Worm (Caenorhabditis elegans) whole organism, late embryonic: ENCODE measurements around the gene F26D2.16.

Experiments used
- C38D4.7 ChIP-seq: fragments of 200-800 bp; sonication (Bioruptor generic); optimal IDR thresholded peaks from 2 replicates; lab custom pipeline; 2018; ENCODE audit warnings: mild to moderate bottlenecking, missing genetic modification characterization, moderate library complexity, missing compliant biosample characterization
- K02D7.2 ChIP-seq: sonication (generic microtip); optimal IDR thresholded peaks from 2 replicates; lab custom pipeline; 2017; ENCODE audit warnings: mild to moderate bottlenecking, missing genetic modification characterization, missing compliant biosample characterization
- K09A11.1 ChIP-seq: sonication (generic microtip); optimal IDR thresholded peaks from 2 replicates; lab custom pipeline; 2017; ENCODE audit warnings: antibody characterized with exemption, mild to moderate bottlenecking, missing genetic modification characterization, missing compliant biosample characterization; ENCODE audit not compliant: insufficient read depth
- T23F11.4 ChIP-seq: fragments of 200-800 bp; sonication (Bioruptor generic); optimal IDR thresholded peaks from 2 replicates; lab custom pipeline; 2018; ENCODE audit warnings: mild to moderate bottlenecking, missing genetic modification characterization, missing compliant biosample characterization
- ceh-18 ChIP-seq: sonication (generic microtip); optimal IDR thresholded peaks from 2 replicates; lab custom pipeline; 2016; ENCODE audit warnings: missing genetic modification characterization, missing compliant biosample characterization
- ceh-19 ChIP-seq: fragments of 200-800 bp; sonication (Bioruptor generic); optimal IDR thresholded peaks from 2 replicates; lab custom pipeline; 2018; ENCODE audit warnings: mild to moderate bottlenecking, missing genetic modification characterization, missing compliant biosample characterization
- ceh-22 ChIP-seq: sonication (generic microtip); optimal IDR thresholded peaks from 2 replicates; lab custom pipeline; 2017; ENCODE audit warnings: missing biosample characterization, missing genetic modification characterization
- ceh-24 ChIP-seq: sonication (generic microtip); optimal IDR thresholded peaks from 2 replicates; lab custom pipeline; 2016; ENCODE audit warnings: mild to moderate bottlenecking, missing genetic modification characterization, missing compliant biosample characterization
- ceh-30 ChIP-seq: fragments of 150-350 bp; optimal IDR thresholded peaks from 2 replicates; lab custom pipeline; 2014; ENCODE audit warnings: missing biosample characterization, missing genetic modification characterization
- ceh-31 ChIP-seq: sonication (generic microtip); optimal IDR thresholded peaks from 2 replicates; lab custom pipeline; 2016; ENCODE audit warnings: missing genetic modification characterization, missing compliant biosample characterization
- ceh-45 ChIP-seq: fragments of 200-800 bp; sonication (Bioruptor generic); IDR thresholded peaks from 2 replicates; pipeline ENCODE4 v1.3.6; 2022; ENCODE audit warnings: missing genetic modification reagents, missing genetic modification characterization, missing compliant biosample characterization
- ceh-48 ChIP-seq: sonication (generic microtip); optimal IDR thresholded peaks from 2 replicates; lab custom pipeline; 2016; ENCODE audit warnings: missing genetic modification characterization, inconsistent platforms, missing compliant biosample characterization
- dmd-4 ChIP-seq: sonication (generic microtip); optimal IDR thresholded peaks from 2 replicates; lab custom pipeline; 2016; ENCODE audit warnings: borderline replicate concordance, missing genetic modification characterization, missing compliant biosample characterization
- dve-1 ChIP-seq: sonication (generic microtip); optimal IDR thresholded peaks from 2 replicates; lab custom pipeline; 2017; ENCODE audit warnings: antibody characterized with exemption, mild to moderate bottlenecking, missing genetic modification characterization, missing compliant biosample characterization
- elt-2 ChIP-seq: sonication (generic microtip); optimal IDR thresholded peaks from 2 replicates; lab custom pipeline; 2016; ENCODE audit warnings: missing genetic modification reagents, missing genetic modification characterization, missing compliant biosample characterization
- elt-4 ChIP-seq: sonication (generic microtip); optimal IDR thresholded peaks from 2 replicates; lab custom pipeline; 2016; ENCODE audit warnings: missing genetic modification characterization, missing compliant biosample characterization
- ets-4 ChIP-seq: sonication (generic microtip); optimal IDR thresholded peaks from 2 replicates; lab custom pipeline; 2016; ENCODE audit warnings: missing genetic modification characterization, missing compliant biosample characterization
- eyg-1 ChIP-seq: sonication (generic microtip); optimal IDR thresholded peaks from 2 replicates; lab custom pipeline; 2016; ENCODE audit warnings: missing genotype, missing genetic modification characterization, missing compliant biosample characterization
- fkh-10 ChIP-seq: fragments of 150-350 bp; optimal IDR thresholded peaks from 2 replicates; lab custom pipeline; 2014; ENCODE audit warnings: missing biosample characterization, missing genetic modification reagents, missing genetic modification characterization
- fkh-6 ChIP-seq: sonication (generic microtip); optimal IDR thresholded peaks from 2 replicates; lab custom pipeline; 2016; ENCODE audit warnings: missing genetic modification characterization, missing compliant biosample characterization
- hlh-13 ChIP-seq: fragments of 200-800 bp; sonication (Bioruptor generic); optimal IDR thresholded peaks from 2 replicates; lab custom pipeline; 2018; ENCODE audit warnings: mild to moderate bottlenecking, missing genetic modification characterization, missing compliant biosample characterization
- hlh-15 ChIP-seq: sonication (generic microtip); optimal IDR thresholded peaks from 2 replicates; lab custom pipeline; 2016; ENCODE audit warnings: missing genetic modification characterization, missing compliant biosample characterization
- hlh-30 ChIP-seq: sonication (generic microtip); optimal IDR thresholded peaks from 2 replicates; lab custom pipeline; 2017; ENCODE audit warnings: antibody characterized with exemption, missing genetic modification characterization, missing compliant biosample characterization; ENCODE audit not compliant: insufficient read depth
- hlh-6 ChIP-seq: sonication (generic microtip); optimal IDR thresholded peaks from 2 replicates; lab custom pipeline; 2016; ENCODE audit warnings: missing genotype, missing genetic modification characterization, missing compliant biosample characterization
- lim-6 ChIP-seq: sonication (generic microtip); optimal IDR thresholded peaks from 2 replicates; lab custom pipeline; 2016; ENCODE audit warnings: missing genetic modification characterization, missing compliant biosample characterization
- lin-11 ChIP-seq: fragments of 200-800 bp; sonication (Bioruptor generic); optimal IDR thresholded peaks from 2 replicates; lab custom pipeline; 2018; ENCODE audit warnings: mild to moderate bottlenecking, missing genetic modification characterization, missing compliant biosample characterization
- nfya-1 ChIP-seq: sonication (generic microtip); optimal IDR thresholded peaks from 2 replicates; lab custom pipeline; 2017; ENCODE audit warnings: missing genetic modification characterization, mild to moderate bottlenecking, missing compliant biosample characterization, antibody characterized with exemption, moderate library complexity
- nhr-11 ChIP-seq: fragments of 150-350 bp; optimal IDR thresholded peaks from 2 replicates; lab custom pipeline; 2014; ENCODE audit warnings: missing biosample characterization, missing genetic modification characterization
- nhr-232 ChIP-seq: sonication (generic microtip); optimal IDR thresholded peaks from 2 replicates; lab custom pipeline; 2016; ENCODE audit warnings: missing genetic modification characterization, missing compliant biosample characterization
- pat-9 ChIP-seq: fragments of 200-800 bp; sonication (Bioruptor generic); optimal IDR thresholded peaks from 2 replicates; lab custom pipeline; 2018; ENCODE audit warnings: mild to moderate bottlenecking, missing genetic modification characterization, moderate library complexity, missing compliant biosample characterization
- pha-4 ChIP-seq: fragments of 150-350 bp; optimal IDR thresholded peaks from 2 replicates; lab custom pipeline; 2018; ENCODE audit warnings: missing biosample characterization, missing genetic modification reagents, missing genetic modification characterization
- pqm-1 ChIP-seq: sonication (generic microtip); optimal IDR thresholded peaks from 2 replicates; lab custom pipeline; 2016; ENCODE audit warnings: missing genetic modification characterization, missing compliant biosample characterization
- rnt-1 ChIP-seq: sonication (generic microtip); optimal IDR thresholded peaks from 2 replicates; lab custom pipeline; 2016; ENCODE audit warnings: missing genetic modification characterization, missing compliant biosample characterization
- sox-2 ChIP-seq: fragments of 200-800 bp; sonication (Bioruptor generic); IDR thresholded peaks from 2 replicates; pipeline ENCODE4 v1.3.6; 2022; ENCODE audit warnings: missing genetic modification reagents, missing genetic modification characterization, missing compliant biosample characterization
- sox-4 ChIP-seq: sonication (generic microtip); optimal IDR thresholded peaks from 2 replicates; lab custom pipeline; 2017; ENCODE audit warnings: mild to moderate bottlenecking, missing genetic modification characterization, inconsistent platforms, missing compliant biosample characterization
- tbx-7 ChIP-seq: sonication (generic microtip); optimal IDR thresholded peaks from 2 replicates; lab custom pipeline; 2016; ENCODE audit warnings: missing genotype, missing genetic modification characterization, missing compliant biosample characterization
- ttx-3 ChIP-seq: sonication (generic microtip); optimal IDR thresholded peaks from 2 replicates; lab custom pipeline; 2016; ENCODE audit warnings: missing genetic modification reagents, missing genetic modification characterization, missing compliant biosample characterization
- unc-3 ChIP-seq, 2 experiments: fragments of 200-800 bp in 1 of 2; sonication (Bioruptor generic) in 1 of 2; sonication (generic microtip) in 1 of 2; conservative IDR thresholded peaks in 1 of 2; optimal IDR thresholded peaks in 1 of 2; 2 replicates each; pipeline versions ENCODE4 v1.3.6 to Lab custom; 2016 to 2022; ENCODE audit warnings: missing compliant biosample characterization in 2 of 2, missing genetic modification characterization in 2 of 2, missing genetic modification reagents in 1 of 2
- unc-42 ChIP-seq: sonication (generic microtip); optimal IDR thresholded peaks from 2 replicates; lab custom pipeline; 2016; ENCODE audit warnings: missing genotype, missing genetic modification characterization, missing compliant biosample characterization
- unc-86 ChIP-seq: sonication (generic microtip); optimal IDR thresholded peaks from 2 replicates; lab custom pipeline; 2016; ENCODE audit warnings: missing genetic modification characterization, missing compliant biosample characterization
- ztf-16 ChIP-seq: sonication (generic microtip); optimal IDR thresholded peaks from 2 replicates; lab custom pipeline; 2017; ENCODE audit warnings: missing genetic modification characterization, missing compliant biosample characterization

The F26D2.16 gene

ce11 chrV:16419769-16420168 lies at the start of gene F26D2.16:
Gene F26D2.16 (minus strand): TSS chrV:16419869.
- TF ChIP-seq rnt-1 (tag; lab: Kevin White, UChicago) (no peak), elt-4 (tag; lab: Kevin White, UChicago) (no peak), pqm-1 (no peak), tbx-7 (tag; lab: Kevin White, UChicago) (no peak), ets-4 (tag; lab: Kevin White, UChicago) (no peak), ceh-19 (GFP tag; lab: Kevin White, UChicago) (no peak), sox-2 (GFP tag; lab: Robert Waterston, UW) (no peak), pat-9 (tag; lab: Kevin White, UChicago) (no peak), ceh-30 (no peak), ceh-18 (tag; lab: Kevin White, UChicago) (no peak), eyg-1 (tag; lab: Kevin White, UChicago) (no peak), lin-11 (tag; lab: Kevin White, UChicago) (no peak), fkh-10 (no peak), C38D4.7 (GFP tag; lab: Kevin White, UChicago) (no peak), pha-4 (tag; lab: Kevin White, UChicago) (no peak), K02D7.2 (tag; lab: Kevin White, UChicago) (no peak), sox-4 (tag; lab: Kevin White, UChicago) (no peak), ttx-3 (no peak), hlh-13 (no peak)

DNA sequence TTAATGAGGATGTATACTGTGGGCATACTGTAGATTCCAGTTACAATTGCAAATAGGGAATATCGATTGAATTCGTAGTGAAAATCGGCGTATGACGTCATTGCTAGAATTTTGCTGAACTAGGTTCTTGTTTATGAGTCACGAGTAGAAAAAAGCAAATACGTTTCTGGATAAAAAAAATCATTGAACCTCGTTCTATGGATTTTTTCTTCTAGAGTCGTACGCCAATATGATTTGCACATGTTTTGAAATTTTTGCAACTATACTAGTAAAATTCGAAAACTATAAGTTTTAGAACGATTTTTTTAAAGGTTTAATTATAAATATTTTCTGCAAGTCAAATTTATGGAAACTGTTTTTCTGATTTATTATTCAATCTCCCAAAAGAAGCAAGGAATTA lies 48.2 kb upstream of the F26D2.16 start, which contains the start of gene sru-44:
Gene sru-44, minus strand, starts transcription at position 101 of the 400 bp plus-strand sequence.
- TF ChIP-seq ztf-16 (tag; lab: Kevin White, UChicago) (no peak), elt-4 (tag; lab: Kevin White, UChicago) (no peak), fkh-10 (no peak), ceh-22 (tag; lab: Kevin White, UChicago) (no peak), unc-86 (tag; lab: Kevin White, UChicago) (no peak), hlh-15 (tag; lab: Kevin White, UChicago) (no peak), nfya-1 (no peak), pqm-1 (no peak), dve-1 (tag; lab: Kevin White, UChicago) (no peak), C38D4.7 (GFP tag; lab: Kevin White, UChicago) (no peak), tbx-7 (tag; lab: Kevin White, UChicago) (no peak), nhr-11 (tag; lab: Kevin White, UChicago) (no peak), T23F11.4 (GFP tag; lab: Kevin White, UChicago) (no peak), dmd-4 (tag; lab: Kevin White, UChicago) (no peak), ceh-45 (GFP tag; lab: Robert Waterston, UW) (no peak), ceh-18 (tag; lab: Kevin White, UChicago) (no peak)
- TF ChIP-seq, all 69 proteins: peak for 0

DNA sequence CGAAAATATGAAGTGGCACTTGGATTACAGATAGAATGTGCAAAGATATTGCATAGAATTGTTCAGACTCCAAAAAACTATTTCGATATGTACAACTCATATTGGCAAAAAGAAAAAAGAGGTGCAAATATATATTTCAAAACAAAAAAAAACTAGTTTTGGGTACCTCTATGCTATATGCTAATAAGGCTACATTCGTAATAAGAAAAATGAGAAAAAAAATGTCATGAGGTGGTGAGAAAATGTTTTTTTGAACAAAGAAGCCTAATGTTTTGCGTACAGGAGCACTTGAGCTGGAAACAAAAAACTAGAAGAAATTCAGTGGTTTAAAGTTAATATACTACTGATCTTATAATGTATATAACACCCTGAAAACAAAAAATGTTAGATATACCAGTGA lies 41.2 kb upstream of the F26D2.16 start, which contains the start of gene srh-142:
Gene srh-142, minus strand, starts transcription at position 101 of the 400 bp plus-strand sequence.
- TF ChIP-seq ceh-22 (tag; lab: Kevin White, UChicago) (no peak), ttx-3 (no peak), eyg-1 (tag; lab: Kevin White, UChicago) (no peak), ets-4 (tag; lab: Kevin White, UChicago) (no peak), T23F11.4 (GFP tag; lab: Kevin White, UChicago) (no peak), elt-4 (tag; lab: Kevin White, UChicago) (no peak), sox-2 (GFP tag; lab: Robert Waterston, UW) (no peak), lim-6 (no peak), pha-4 (tag; lab: Kevin White, UChicago) (no peak), elt-2 (tag; lab: Kevin White, UChicago) (no peak)

DNA sequence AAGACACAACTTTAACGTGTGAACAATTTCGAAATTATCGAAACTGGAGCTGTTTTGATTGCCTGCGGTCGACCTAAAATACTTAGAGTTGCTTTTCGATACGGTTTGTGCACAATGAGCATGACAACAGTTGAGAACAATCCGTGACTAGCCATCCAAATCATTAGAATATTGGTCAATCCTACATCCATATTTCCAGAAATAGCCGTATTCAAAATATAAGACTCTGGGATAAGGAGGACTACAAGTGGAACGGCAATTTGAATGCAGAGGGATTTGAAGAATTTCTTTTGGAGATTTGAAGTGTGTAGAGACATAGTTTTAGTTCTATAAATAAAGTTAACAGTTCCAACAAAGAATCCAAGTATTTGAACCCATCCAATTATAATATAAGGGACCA lies 39.7 kb upstream of the F26D2.16 start:
- TF ChIP-seq hlh-6 (tag; lab: Kevin White, UChicago) = no peak
- no peak for TF ChIP-seq ceh-30
- TF ChIP-seq hlh-30 (tag; lab: Kevin White, UChicago) = no peak
- no peak for TF ChIP-seq nfya-1
- TF ChIP-seq nhr-11 (tag; lab: Kevin White, UChicago) = no peak
- TF ChIP-seq ceh-24 (tag; lab: Kevin White, UChicago) = no peak
- TF ChIP-seq sox-2 (GFP tag; lab: Robert Waterston, UW) = no peak
- no peak for TF ChIP-seq nhr-232 (tag; lab: Kevin White, UChicago)
- no peak for TF ChIP-seq unc-3 (GFP tag; conservative IDR thresholded peaks at IDR 0.05; lab: Robert Waterston, UW)
- TF ChIP-seq unc-3 (tag; optimal IDR thresholded peaks at IDR 0.05; lab: Kevin White, UChicago) = no peak
- TF ChIP-seq ceh-19 (GFP tag; lab: Kevin White, UChicago) = no peak
- no peak for TF ChIP-seq K09A11.1 (tag; lab: Kevin White, UChicago)
- TF ChIP-seq unc-42 = no peak
- TF ChIP-seq ceh-31 (tag; lab: Kevin White, UChicago) = no peak
- TF ChIP-seq fkh-6 (tag; lab: Kevin White, UChicago) = no peak
- TF ChIP-seq ceh-48 (tag; lab: Kevin White, UChicago) = no peak
